Worm (Caenorhabditis elegans) whole organism, L1 larva: ENCODE results near the gene srt-47.

Experiments used
- C16A3.4 ChIP-seq: fragments of 150-350 bp; optimal IDR thresholded peaks from 2 replicates; lab custom pipeline; 2014; ENCODE audit warnings: missing biosample characterization, missing genetic modification characterization
- C34B4.2 ChIP-seq: sonication (generic microtip); optimal IDR thresholded peaks from 2 replicates; lab custom pipeline; 2017; ENCODE audit warnings: mild to moderate bottlenecking, missing genetic modification characterization, missing compliant biosample characterization
- alr-1 ChIP-seq: fragments of 200-800 bp; sonication (Bioruptor generic); optimal IDR thresholded peaks from 2 replicates; lab custom pipeline; 2018; ENCODE audit warnings: borderline replicate concordance, mild to moderate bottlenecking, missing genetic modification characterization, missing compliant biosample characterization
- aly-2 ChIP-seq: fragments of 150-350 bp; optimal IDR thresholded peaks from 2 replicates; lab custom pipeline; 2014; ENCODE audit warnings: missing biosample characterization, missing genetic modification characterization
- ama-1 ChIP-seq: fragments of 150-350 bp; optimal IDR thresholded peaks from 2 replicates; lab custom pipeline; 2014
- ceh-63 ChIP-seq: fragments of 200-800 bp; sonication (Bioruptor generic); optimal IDR thresholded peaks from 2 replicates; lab custom pipeline; 2018; ENCODE audit warnings: mild to moderate bottlenecking, missing genetic modification characterization, missing compliant biosample characterization
- ceh-8 ChIP-seq: fragments of 200-800 bp; sonication (Bioruptor generic); optimal IDR thresholded peaks from 2 replicates; lab custom pipeline; 2018; ENCODE audit warnings: mild to moderate bottlenecking, missing genetic modification characterization, moderate library complexity, missing compliant biosample characterization
- ceh-88 ChIP-seq: fragments of 200-800 bp; sonication (Bioruptor generic); IDR thresholded peaks from 2 replicates; pipeline ENCODE4 v1.3.6; 2022; ENCODE audit warnings: missing genetic modification characterization, missing compliant biosample characterization
- ceh-90 ChIP-seq: sonication (generic microtip); optimal IDR thresholded peaks from 2 replicates; lab custom pipeline; 2016; ENCODE audit warnings: missing genetic modification characterization, missing compliant biosample characterization
- ces-1 ChIP-seq: fragments of 150-350 bp; optimal IDR thresholded peaks from 2 replicates; lab custom pipeline; 2014; ENCODE audit warnings: missing biosample characterization, missing genetic modification reagents, missing genetic modification characterization
- dpl-1 ChIP-seq, 3 experiments: fragments of 150-350 bp in 2 of 3; sonication (generic microtip) in 1 of 3; optimal IDR thresholded peaks; 2 replicates each; lab custom pipeline; 2014 to 2017; ENCODE audit warnings: missing biosample characterization in 3 of 3, missing genetic modification characterization in 3 of 3, missing genetic modification reagents in 3 of 3
- dsc-1 ChIP-seq: sonication (generic microtip); optimal IDR thresholded peaks from 2 replicates; lab custom pipeline; 2016; ENCODE audit warnings: mild to moderate bottlenecking, missing genetic modification characterization, missing compliant biosample characterization
- fkh-10 ChIP-seq: sonication (generic microtip); optimal IDR thresholded peaks from 2 replicates; lab custom pipeline; 2017; ENCODE audit warnings: missing biosample characterization, missing genetic modification reagents, missing genetic modification characterization
- fkh-4 ChIP-seq: sonication (generic microtip); optimal IDR thresholded peaks from 2 replicates; lab custom pipeline; 2016; ENCODE audit warnings: missing compliant biosample characterization, missing genetic modification characterization, borderline replicate concordance
- fkh-8 ChIP-seq: sonication (generic microtip); optimal IDR thresholded peaks from 2 replicates; lab custom pipeline; 2016; ENCODE audit warnings: mild to moderate bottlenecking, missing genetic modification characterization, missing compliant biosample characterization
- hpl-2 ChIP-seq: fragments of 150-350 bp; optimal IDR thresholded peaks from 2 replicates; lab custom pipeline; 2014; ENCODE audit warnings: missing biosample characterization, missing genetic modification reagents, missing genetic modification characterization
- irx-1 ChIP-seq: sonication (generic microtip); optimal IDR thresholded peaks from 2 replicates; lab custom pipeline; 2016; ENCODE audit warnings: missing genetic modification characterization, missing compliant biosample characterization
- isw-1 ChIP-seq: fragments of 200-800 bp; sonication (Bioruptor generic); IDR thresholded peaks from 2 replicates; pipeline ENCODE4 v1.3.6; 2022; ENCODE audit warnings: missing genetic modification characterization, missing compliant biosample characterization
- lin-13 ChIP-seq: fragments of 150-350 bp; optimal IDR thresholded peaks from 2 replicates; lab custom pipeline; 2014; ENCODE audit warnings: missing biosample characterization, missing genetic modification reagents, missing genetic modification characterization
- lin-14 ChIP-seq: fragments of 200-800 bp; sonication (Bioruptor generic); optimal IDR thresholded peaks from 2 replicates; lab custom pipeline; 2018; ENCODE audit warnings: mild to moderate bottlenecking, missing genetic modification characterization, moderate library complexity, missing compliant biosample characterization
- lin-15B ChIP-seq: fragments of 150-350 bp; sonication (generic microtip); optimal IDR thresholded peaks from 3 replicates; lab custom pipeline; 2014; ENCODE audit warnings: missing biosample characterization, missing genetic modification characterization
- mab-9 ChIP-seq: fragments of 200-800 bp; sonication (Bioruptor generic); IDR thresholded peaks from 2 replicates; pipeline ENCODE4 v1.3.6; 2022; ENCODE audit warnings: missing genetic modification reagents, missing genetic modification characterization, missing compliant biosample characterization
- mdl-1 ChIP-seq, 2 experiments: fragments of 150-350 bp; optimal IDR thresholded peaks; 2 replicates each; lab custom pipeline; 2014 to 2017; ENCODE audit warnings: missing biosample characterization in 2 of 2, missing genetic modification characterization in 2 of 2, inconsistent platforms in 1 of 2
- nhr-19 ChIP-seq: fragments of 200-800 bp; sonication (Bioruptor generic); conservative IDR thresholded peaks from 2 replicates; pipeline ENCODE4 v1.3.6; 2022; ENCODE audit warnings: missing genetic modification characterization, missing compliant biosample characterization
- nhr-20 ChIP-seq: sonication (generic microtip); optimal IDR thresholded peaks from 2 replicates; lab custom pipeline; 2016; ENCODE audit warnings: mild to moderate bottlenecking, missing genetic modification characterization, missing compliant biosample characterization
- nhr-28 ChIP-seq: fragments of 150-350 bp; optimal IDR thresholded peaks from 2 replicates; lab custom pipeline; 2014; ENCODE audit warnings: missing biosample characterization, missing genetic modification characterization
- nhr-76 ChIP-seq: sonication (generic microtip); optimal IDR thresholded peaks from 2 replicates; lab custom pipeline; 2017; ENCODE audit warnings: missing biosample characterization, missing genetic modification characterization
- nhr-90 ChIP-seq: sonication (generic microtip); optimal IDR thresholded peaks from 2 replicates; lab custom pipeline; 2016; ENCODE audit warnings: mild to moderate bottlenecking, missing genetic modification characterization, missing compliant biosample characterization; ENCODE audit not compliant: poor library complexity
- pag-3 ChIP-seq: sonication (generic microtip); optimal IDR thresholded peaks from 2 replicates; lab custom pipeline; 2017; ENCODE audit warnings: missing genetic modification characterization, mild to moderate bottlenecking, missing compliant biosample characterization, antibody characterized with exemption, borderline replicate concordance; ENCODE audit not compliant: insufficient read depth
- pqm-1 ChIP-seq: sonication (generic microtip); optimal IDR thresholded peaks from 3 replicates; lab custom pipeline; 2017; ENCODE audit warnings: missing biosample characterization, missing genetic modification characterization
- rnt-1 ChIP-seq: sonication (generic microtip); optimal IDR thresholded peaks from 2 replicates; lab custom pipeline; 2016; ENCODE audit warnings: mild to moderate bottlenecking, missing genetic modification characterization, moderate library complexity, missing compliant biosample characterization
- snu-23 ChIP-seq: sonication (generic microtip); optimal IDR thresholded peaks from 2 replicates; lab custom pipeline; 2016; ENCODE audit warnings: missing genetic modification characterization, missing compliant biosample characterization
- sup-37 ChIP-seq: fragments of 200-800 bp; sonication (Bioruptor generic); optimal IDR thresholded peaks from 2 replicates; lab custom pipeline; 2018; ENCODE audit warnings: mild to moderate bottlenecking, missing genetic modification characterization, missing compliant biosample characterization
- swsn-7 ChIP-seq: sonication (generic microtip); optimal IDR thresholded peaks from 2 replicates; lab custom pipeline; 2016; ENCODE audit warnings: missing genetic modification characterization, missing compliant biosample characterization
- tlp-1 ChIP-seq: fragments of 150-350 bp; optimal IDR thresholded peaks from 2 replicates; lab custom pipeline; 2014; ENCODE audit warnings: missing biosample characterization, missing genetic modification characterization
- unc-130 ChIP-seq: fragments of 150-350 bp; optimal IDR thresholded peaks from 2 replicates; lab custom pipeline; 2017; ENCODE audit warnings: missing biosample characterization, missing genetic modification characterization, inconsistent platforms
- unc-30 ChIP-seq: sonication (generic microtip); optimal IDR thresholded peaks from 2 replicates; lab custom pipeline; 2017; ENCODE audit warnings: missing biosample characterization, missing genetic modification characterization
- unc-62 ChIP-seq: fragments of 150-350 bp; optimal IDR thresholded peaks from 2 replicates; lab custom pipeline; 2014; ENCODE audit warnings: missing biosample characterization, missing genetic modification reagents, missing genetic modification characterization
- vab-15 ChIP-seq: sonication (generic microtip); optimal IDR thresholded peaks from 2 replicates; lab custom pipeline; 2017; ENCODE audit warnings: missing genotype, mild to moderate bottlenecking, missing genetic modification characterization, missing compliant biosample characterization
- xbp-1 ChIP-seq: sonication (generic microtip); optimal IDR thresholded peaks from 2 replicates; lab custom pipeline; 2016; ENCODE audit warnings: missing genetic modification characterization, missing compliant biosample characterization
- ztf-11 ChIP-seq, 2 experiments: sonication (generic microtip); optimal IDR thresholded peaks; 2 replicates each; lab custom pipeline; 2016 to 2017; ENCODE audit warnings: missing genetic modification characterization in 2 of 2, missing biosample characterization in 1 of 2, missing compliant biosample characterization in 1 of 2
- ztf-4 ChIP-seq: fragments of 150-350 bp; optimal IDR thresholded peaks from 2 replicates; lab custom pipeline; 2014; ENCODE audit warnings: missing biosample characterization, missing genetic modification characterization

Gene srt-47

ce11 chrIV:15036974-15037373 lies 16.2 kb downstream of the srt-47 start, which contains the start of gene eef-1B.2 (continued):
- TF ChIP-seq sup-37, result no peak
- peak; percentile 47 for TF ChIP-seq lin-13 (GFP tag; lab: Kevin White, UChicago)
- TF ChIP-seq ceh-8 (GFP tag; lab: Kevin White, UChicago), result no peak
- TF ChIP-seq fkh-8 (tag; lab: Kevin White, UChicago), result peak; percentile 24
- peak; percentile 14 for TF ChIP-seq nhr-90 (tag; lab: Kevin White, UChicago)
- TF ChIP-seq pag-3 (tag; lab: Kevin White, UChicago), result no peak
- no peak for TF ChIP-seq pqm-1
- peak; percentile 78 for TF ChIP-seq snu-23 (GFP tag; lab: Kevin White, UChicago)
- no peak for TF ChIP-seq ces-1 (GFP tag; lab: Kevin White, UChicago)
- TF ChIP-seq lin-14, result no peak
- no peak for TF ChIP-seq C34B4.2
- TF ChIP-seq lin-15B (tag; lab: Kevin White, UChicago), result peak; percentile 59
- TF ChIP-seq dsc-1, result peak; percentile 26
- TF ChIP-seq mab-9 (GFP tag; lab: Robert Waterston, UW), result no peak
- TF ChIP-seq swsn-7 (tag; lab: Kevin White, UChicago), result peak; percentile 48
- no peak for TF ChIP-seq ztf-4 (tag; lab: Kevin White, UChicago)
- TF ChIP-seq xbp-1 (tag; lab: Kevin White, UChicago), result peak; percentile 72
- peak; percentile 73 for TF ChIP-seq unc-130 (tag; lab: Kevin White, UChicago)
- TF ChIP-seq ceh-90 (tag; lab: Kevin White, UChicago), result no peak
- no peak for TF ChIP-seq unc-62 (GFP tag; lab: Kevin White, UChicago)
- no peak for TF ChIP-seq ceh-88 (GFP tag; lab: Robert Waterston, UW)
- TF ChIP-seq nhr-19 (GFP tag; lab: Robert Waterston, UW), result peak; percentile 54
- TF ChIP-seq mdl-1 (tag; optimal IDR thresholded peaks at IDR 0.05; lab: Kevin White, UChicago), result peak in 1 of 2 experiments; percentile 71
- no peak for TF ChIP-seq rnt-1 (tag; lab: Kevin White, UChicago)
- TF ChIP-seq fkh-10, result no peak
- no peak for TF ChIP-seq vab-15 (tag; lab: Kevin White, UChicago)
- TF ChIP-seq ama-1 (lab: Kevin White, UChicago), result no peak
- no peak for TF ChIP-seq unc-30 (tag; lab: Kevin White, UChicago)
- no peak for TF ChIP-seq hpl-2 (GFP tag; lab: Kevin White, UChicago)
- TF ChIP-seq alr-1 (tag; lab: Kevin White, UChicago), result no peak
- no peak for TF ChIP-seq tlp-1
- peak; percentile 66 for TF ChIP-seq nhr-20 (tag; lab: Kevin White, UChicago)
- peak; percentile 52 for TF ChIP-seq isw-1 (GFP tag; lab: Robert Waterston, UW)
- TF ChIP-seq fkh-4 (tag; lab: Kevin White, UChicago), result no peak
- no peak for TF ChIP-seq ztf-11 (tag; optimal IDR thresholded peaks at IDR 0.05; lab: Kevin White, UChicago)
- TF ChIP-seq aly-2 (tag; lab: Kevin White, UChicago), result no peak
- TF ChIP-seq nhr-28 (tag; lab: Kevin White, UChicago), result no peak
- TF ChIP-seq irx-1 (tag; lab: Kevin White, UChicago), result no peak
- peak; percentile 93 to 95 (median 93) for TF ChIP-seq dpl-1 (GFP tag; optimal IDR thresholded peaks at IDR 0.05; lab: Kevin White, UChicago)
- TF ChIP-seq C16A3.4 (tag; lab: Kevin White, UChicago), result peak; percentile 80
- no peak for TF ChIP-seq nhr-76 (tag; lab: Kevin White, UChicago)
- no peak for TF ChIP-seq ceh-63 (GFP tag; lab: Kevin White, UChicago)

ce11 chrIV:15029565-15029964 lies 23.6 kb downstream of the srt-47 start:
- TF ChIP-seq unc-30 (tag; lab: Kevin White, UChicago), result no peak
